Fruit fly (Drosophila melanogaster) S2 (cell line): ENCODE data around the gene Uggt.

Experiments used
- CG8478 ChIP-seq: fragments of >200 bp; optimal IDR thresholded peaks from 2 replicates; lab custom pipeline; 2018
- CTCF ChIP-seq, 2 experiments: fragments of >200 bp; optimal IDR thresholded peaks; 2 replicates each; lab custom pipeline; 2018

DNA sequence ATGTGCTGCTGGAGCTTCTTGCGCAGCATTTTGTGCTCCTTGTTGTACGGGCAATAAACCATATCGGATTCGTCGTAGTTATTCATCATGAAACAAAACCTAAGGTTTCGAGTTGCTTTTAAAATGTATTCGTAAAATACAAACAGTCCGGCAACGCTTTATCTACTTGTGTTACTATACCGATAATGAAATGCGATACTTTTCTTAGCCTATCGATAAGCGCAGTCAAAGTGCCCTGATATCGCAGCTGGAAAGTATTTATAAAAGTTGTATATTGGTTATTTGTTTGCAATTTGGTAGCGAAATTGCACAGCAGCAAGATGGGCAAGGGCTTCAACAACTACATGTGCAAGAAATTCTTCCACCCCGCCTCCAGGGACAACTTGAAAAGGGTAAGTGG is 28.9 kb downstream of the Uggt start, which contains the start of the genes arx and CG6843:
- peak in 1 of 2 experiments; percentile 34 for TF ChIP-seq CTCF (optimal IDR thresholded peaks at IDR 0.05; lab: Kevin White, UChicago)
- no peak for TF ChIP-seq CG8478 (lab: Kevin White, UChicago)
